Worm (Caenorhabditis elegans) whole organism, young adult: ENCODE measurements around the gene Y17G7B.12.

Source experiments
- B0035.1 ChIP-seq: sonication (generic microtip); optimal IDR thresholded peaks from 2 replicates; lab custom pipeline; 2016; ENCODE audit warnings: missing genetic modification characterization, mild to moderate bottlenecking, missing compliant biosample characterization, missing genotype, missing genetic modification reagents
- C06A6.2 ChIP-seq: fragments of 200-800 bp; sonication (Bioruptor generic); conservative IDR thresholded peaks from 2 replicates; pipeline ENCODE4 v1.3.6; 2022; ENCODE audit warnings: missing genetic modification characterization, missing compliant biosample characterization
- D2030.7 ChIP-seq: fragments of 200-800 bp; sonication (Bioruptor generic); IDR thresholded peaks from 2 replicates; pipeline ENCODE4 v1.3.6; 2022; ENCODE audit warnings: missing genetic modification reagents, missing genetic modification characterization, missing compliant biosample characterization
- F52B5.7 ChIP-seq: sonication (generic microtip); optimal IDR thresholded peaks from 2 replicates; lab custom pipeline; 2016; ENCODE audit warnings: mild to moderate bottlenecking, missing genetic modification characterization, missing compliant biosample characterization
- K11D2.4 ChIP-seq: fragments of 200-800 bp; sonication (Bioruptor generic); IDR thresholded peaks from 2 replicates; pipeline ENCODE4 v1.3.6; 2022; ENCODE audit warnings: missing genetic modification reagents, missing genetic modification characterization, missing compliant biosample characterization
- T07F8.4 ChIP-seq: sonication (generic microtip); optimal IDR thresholded peaks from 2 replicates; lab custom pipeline; 2016; ENCODE audit warnings: mild to moderate bottlenecking, missing genetic modification characterization, moderate library complexity, missing compliant biosample characterization
- Y67H2A.10 ChIP-seq: fragments of 200-800 bp; sonication (Bioruptor generic); conservative IDR thresholded peaks from 2 replicates; pipeline ENCODE4 v1.3.6; 2022; ENCODE audit warnings: missing genetic modification reagents, missing genetic modification characterization, missing compliant biosample characterization
- Y79H2A.3 ChIP-seq: fragments of 200-800 bp; sonication (Bioruptor generic); conservative IDR thresholded peaks from 2 replicates; pipeline ENCODE4 v1.3.6; 2022; ENCODE audit warnings: missing genetic modification reagents, missing genetic modification characterization, missing compliant biosample characterization
- akir-1 ChIP-seq: fragments of 200-800 bp; sonication (Bioruptor generic); optimal IDR thresholded peaks from 2 replicates; lab custom pipeline; 2018; ENCODE audit warnings: mild to moderate bottlenecking, missing genetic modification characterization, moderate library complexity, missing compliant biosample characterization
- aptf-2 ChIP-seq: fragments of 200-800 bp; sonication (Bioruptor generic); conservative IDR thresholded peaks from 2 replicates; pipeline ENCODE4 v1.3.6; 2022; ENCODE audit warnings: missing genetic modification reagents, missing genetic modification characterization, missing compliant biosample characterization
- atf-7 ChIP-seq: sonication (generic microtip); optimal IDR thresholded peaks from 2 replicates; lab custom pipeline; 2017; ENCODE audit warnings: mild to moderate bottlenecking, missing genetic modification characterization, missing compliant biosample characterization
- attf-6 ChIP-seq: fragments of 200-800 bp; sonication (Bioruptor generic); IDR thresholded peaks from 2 replicates; pipeline ENCODE4 v1.3.6; 2022; ENCODE audit warnings: missing genetic modification reagents, missing genetic modification characterization, missing compliant biosample characterization
- cebp-1 ChIP-seq, 2 experiments: fragments of 200-800 bp in 1 of 2; sonication (Bioruptor generic) in 1 of 2; sonication (generic microtip) in 1 of 2; IDR thresholded peaks in 1 of 2; optimal IDR thresholded peaks in 1 of 2; 2 replicates each; pipeline versions ENCODE4 v1.3.6 to Lab custom; 2017 to 2022; ENCODE audit warnings: missing compliant biosample characterization in 2 of 2, missing genetic modification characterization in 2 of 2, mild to moderate bottlenecking in 1 of 2, missing genetic modification reagents in 1 of 2, moderate library complexity in 1 of 2
- cebp-2 ChIP-seq: fragments of 200-800 bp; sonication (Bioruptor generic); IDR thresholded peaks from 2 replicates; pipeline ENCODE4 v1.3.6; 2022; ENCODE audit warnings: missing genetic modification characterization, missing compliant biosample characterization
- ceh-91 ChIP-seq: fragments of 200-800 bp; sonication (Bioruptor generic); IDR thresholded peaks from 2 replicates; pipeline ENCODE4 v1.3.6; 2022; ENCODE audit warnings: missing genetic modification reagents, missing genetic modification characterization, missing compliant biosample characterization
- efl-1 ChIP-seq: fragments of 150-350 bp; optimal IDR thresholded peaks from 2 replicates; lab custom pipeline; 2014; ENCODE audit warnings: missing biosample characterization, missing genetic modification reagents, missing genetic modification characterization
- egrh-3 ChIP-seq: fragments of 200-800 bp; sonication (Bioruptor generic); IDR thresholded peaks from 2 replicates; pipeline ENCODE4 v1.3.6; 2022; ENCODE audit warnings: missing genetic modification reagents, missing genetic modification characterization, missing compliant biosample characterization
- fkh-3 ChIP-seq: sonication (generic microtip); optimal IDR thresholded peaks from 2 replicates; lab custom pipeline; 2016; ENCODE audit warnings: mild to moderate bottlenecking, missing genetic modification characterization, missing compliant biosample characterization
- gei-17 ChIP-seq: fragments of 200-800 bp; sonication (Bioruptor generic); optimal IDR thresholded peaks from 2 replicates; lab custom pipeline; 2018; ENCODE audit warnings: mild to moderate bottlenecking, missing genetic modification characterization, missing compliant biosample characterization
- hrde-1 ChIP-seq: sonication (generic microtip); optimal IDR thresholded peaks from 2 replicates; lab custom pipeline; 2016; ENCODE audit warnings: missing genetic modification characterization, mild to moderate bottlenecking, missing compliant biosample characterization, moderate library complexity, missing genotype, missing genetic modification reagents, borderline replicate concordance
- lag-1 ChIP-seq: fragments of 200-800 bp; sonication (Bioruptor generic); IDR thresholded peaks from 2 replicates; pipeline ENCODE4 v1.3.6; 2022; ENCODE audit warnings: missing genetic modification reagents, missing genetic modification characterization, missing compliant biosample characterization
- let-607 ChIP-seq, 2 experiments: fragments of 200-800 bp in 1 of 2; sonication (Bioruptor generic) in 1 of 2; sonication (generic microtip) in 1 of 2; optimal IDR thresholded peaks; 2 replicates each; lab custom pipeline; 2016 to 2018; ENCODE audit warnings: mild to moderate bottlenecking in 2 of 2, missing compliant biosample characterization in 2 of 2, missing genetic modification characterization in 2 of 2, moderate library complexity in 2 of 2, missing genotype in 1 of 2
- lin-35 ChIP-seq, 3 experiments: fragments of 150-350 bp in 2 of 3; sonication (generic microtip) in 1 of 3; optimal IDR thresholded peaks; 2 replicates each; lab custom pipeline; 2014 to 2018; ENCODE audit warnings: missing biosample characterization in 3 of 3, missing genetic modification characterization in 3 of 3, missing genetic modification reagents in 3 of 3
- lin-54 ChIP-seq: fragments of 200-800 bp; sonication (Bioruptor generic); optimal IDR thresholded peaks from 2 replicates; lab custom pipeline; 2018; ENCODE audit warnings: mild to moderate bottlenecking, missing genetic modification characterization, missing compliant biosample characterization
- lir-1 ChIP-seq: fragments of 200-800 bp; sonication (Bioruptor generic); conservative IDR thresholded peaks from 2 replicates; pipeline ENCODE4 v1.3.6; 2022; ENCODE audit warnings: missing genetic modification reagents, missing genetic modification characterization, missing compliant biosample characterization
- lsl-1 ChIP-seq: fragments of 200-800 bp; sonication (Bioruptor generic); optimal IDR thresholded peaks from 2 replicates; lab custom pipeline; 2018; ENCODE audit warnings: mild to moderate bottlenecking, missing genetic modification characterization, moderate library complexity, missing compliant biosample characterization
- madf-10 ChIP-seq: sonication (generic microtip); optimal IDR thresholded peaks from 2 replicates; lab custom pipeline; 2016; ENCODE audit warnings: mild to moderate bottlenecking, missing genetic modification characterization, missing compliant biosample characterization
- madf-6 ChIP-seq: fragments of 200-800 bp; sonication (Bioruptor generic); IDR thresholded peaks from 2 replicates; pipeline ENCODE4 v1.3.6; 2022; ENCODE audit warnings: missing genetic modification reagents, missing genetic modification characterization, missing compliant biosample characterization
- mel-28 ChIP-seq: sonication (generic microtip); optimal IDR thresholded peaks from 2 replicates; lab custom pipeline; 2016; ENCODE audit warnings: borderline replicate concordance, mild to moderate bottlenecking, missing genetic modification characterization, missing compliant biosample characterization
- mes-4 ChIP-seq: sonication (generic microtip); optimal IDR thresholded peaks from 2 replicates; lab custom pipeline; 2016; ENCODE audit warnings: missing genotype, missing genetic modification characterization, missing compliant biosample characterization
- nhr-120 ChIP-seq: fragments of 200-800 bp; sonication (Bioruptor generic); IDR thresholded peaks from 2 replicates; pipeline ENCODE4 v1.3.6; 2022; ENCODE audit warnings: missing genetic modification characterization, missing compliant biosample characterization
- nhr-179 ChIP-seq: sonication (generic microtip); optimal IDR thresholded peaks from 2 replicates; lab custom pipeline; 2016; ENCODE audit warnings: mild to moderate bottlenecking, missing genetic modification characterization, missing compliant biosample characterization
- repo-1 ChIP-seq: sonication (generic microtip); optimal IDR thresholded peaks from 2 replicates; lab custom pipeline; 2017; ENCODE audit warnings: mild to moderate bottlenecking, missing genetic modification characterization, missing compliant biosample characterization
- sea-2 ChIP-seq: fragments of 200-800 bp; sonication (Bioruptor generic); IDR thresholded peaks from 2 replicates; pipeline ENCODE4 v1.3.6; 2022; ENCODE audit warnings: missing genetic modification characterization, missing compliant biosample characterization
- snpc-4 ChIP-seq, 5 experiments: fragments of 150-350 bp in 1 of 5; sonication (generic microtip) in 4 of 5; optimal IDR thresholded peaks; 2 replicates each; lab custom pipeline; 2014 to 2018; ENCODE audit warnings: missing genetic modification characterization in 5 of 5, missing biosample characterization in 3 of 5, antibody characterized with exemption in 2 of 5, mild to moderate bottlenecking in 2 of 5, missing compliant biosample characterization in 2 of 5, missing genotype in 2 of 5, moderate library complexity in 2 of 5, missing genetic modification reagents in 1 of 5
- unc-130 ChIP-seq: sonication (generic microtip); optimal IDR thresholded peaks from 2 replicates; lab custom pipeline; 2016; ENCODE audit warnings: missing genetic modification reagents, missing genetic modification characterization, missing compliant biosample characterization
- unc-62 ChIP-seq: fragments of 150-350 bp; optimal IDR thresholded peaks from 2 replicates; lab custom pipeline; 2014; ENCODE audit warnings: missing biosample characterization, missing genetic modification reagents, missing genetic modification characterization
- ztf-25 ChIP-seq: fragments of 200-800 bp; sonication (Bioruptor generic); IDR thresholded peaks from 2 replicates; pipeline ENCODE4 v1.3.6; 2022; ENCODE audit warnings: missing genetic modification reagents, missing genetic modification characterization, missing compliant biosample characterization
- ztf-28 ChIP-seq: fragments of 200-800 bp; sonication (Bioruptor generic); IDR thresholded peaks from 2 replicates; pipeline ENCODE4 v1.3.6; 2022; ENCODE audit warnings: missing genetic modification reagents, missing genetic modification characterization, missing compliant biosample characterization
- ztf-3 ChIP-seq: fragments of 200-800 bp; sonication (Bioruptor generic); optimal IDR thresholded peaks from 2 replicates; lab custom pipeline; 2018; ENCODE audit warnings: mild to moderate bottlenecking, missing genetic modification characterization, missing compliant biosample characterization

The Y17G7B.12 gene

DNA sequence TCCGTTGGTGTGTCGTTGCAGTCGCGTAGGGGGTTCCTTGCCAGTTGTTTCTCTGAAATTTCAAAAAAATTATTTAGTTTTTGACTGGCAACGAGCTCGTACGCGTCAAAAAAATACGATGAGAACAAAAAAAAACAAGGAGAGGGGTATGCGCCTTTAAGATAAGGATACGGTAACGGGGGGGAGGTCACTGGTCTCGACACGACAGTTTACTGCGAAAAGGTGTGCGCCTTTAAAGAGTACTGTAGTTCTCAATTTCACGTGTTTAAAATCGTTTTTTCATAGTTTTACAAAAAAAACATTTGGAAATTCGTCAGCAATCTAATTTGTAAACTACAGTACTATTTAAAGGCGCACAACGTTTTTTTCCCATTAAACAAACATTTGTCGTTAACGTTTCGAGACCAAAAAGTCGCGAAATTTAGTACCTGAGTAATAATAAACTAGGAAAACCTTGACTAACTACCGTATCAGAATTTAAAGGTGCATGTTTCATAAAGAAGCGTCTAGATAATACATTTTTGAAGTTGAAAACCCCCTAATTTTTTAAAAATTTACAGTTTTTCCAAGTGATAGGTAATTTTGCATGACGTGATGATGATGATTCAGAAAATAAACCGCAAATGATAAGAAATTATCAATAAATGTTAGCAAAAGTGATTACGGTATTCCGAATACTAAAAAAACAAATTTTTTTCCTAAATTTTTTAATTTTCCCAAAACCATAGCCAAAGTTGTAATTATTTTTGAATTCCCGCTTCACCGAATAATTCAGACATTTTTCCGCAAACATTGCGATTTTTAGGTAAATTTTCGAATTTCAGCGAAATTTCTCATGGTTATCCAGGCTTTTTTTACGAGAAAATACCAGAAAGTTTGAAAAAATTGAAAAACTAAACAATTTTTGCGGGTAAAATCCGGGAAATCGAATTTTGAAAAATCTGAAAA lies 49.3 kb upstream of the Y17G7B.12 start (continued):
- TF ChIP-seq efl-1 (GFP tag; lab: Kevin White, UChicago) (peak; percentile 33), D2030.7 (0 out of 2 replicates have a peak, but pooled peaks have one; percentile 42), gei-17 (peak; percentile 46), repo-1 (tag; lab: Kevin White, UChicago) (peak; percentile 36), madf-10 (tag; lab: Kevin White, UChicago) (no peak), ztf-3 (GFP tag; lab: Kevin White, UChicago) (no peak), cebp-2 (GFP tag; lab: Robert Waterston, UW) (peak; percentile 85; the same call in 1 of the 2 replicates), lag-1 (GFP tag; lab: Robert Waterston, UW) (no peak), sea-2 (GFP tag; lab: Robert Waterston, UW) (no peak), mes-4 (no peak), egrh-3 (GFP tag; lab: Robert Waterston, UW) (no peak), lin-35 (GFP tag; optimal IDR thresholded peaks at IDR 0.05; lab: Kevin White, UChicago) (peak in 1 of 3 experiments; percentile 22), unc-130 (GFP tag; lab: Kevin White, UChicago) (no peak), nhr-179 (no peak), B0035.1 (tag; lab: Kevin White, UChicago) (peak; percentile 33), hrde-1 (peak; percentile 49), atf-7 (tag; lab: Kevin White, UChicago) (peak; percentile 84), lsl-1 (GFP tag; lab: Kevin White, UChicago) (peak; percentile 89), lir-1 (GFP tag; lab: Robert Waterston, UW) (no peak; the same call in 1 of the 2 replicates), ztf-28 (GFP tag; lab: Robert Waterston, UW) (0 out of 2 replicates have a peak, but pooled peaks have one; percentile 36), fkh-3 (tag; lab: Kevin White, UChicago) (peak; percentile 34), F52B5.7 (tag; lab: Kevin White, UChicago) (peak; percentile 12), let-607 (tag; optimal IDR thresholded peaks at IDR 0.05; lab: Kevin White, UChicago) (peak; percentile 22 to 50), T07F8.4 (tag; lab: Kevin White, UChicago) (no peak), attf-6 (GFP tag; lab: Robert Waterston, UW) (no peak), cebp-1 (GFP tag; IDR thresholded peaks at IDR 0.05; lab: Robert Waterston, UW) (no peak), cebp-1 (tag; optimal IDR thresholded peaks at IDR 0.05; lab: Kevin White, UChicago) (peak; percentile 74), madf-6 (GFP tag; lab: Robert Waterston, UW) (peak; percentile 93), snpc-4 (GFP tag; optimal IDR thresholded peaks at IDR 0.05; lab: Kevin White, UChicago) (no peak), snpc-4 (tag; optimal IDR thresholded peaks at IDR 0.05; lab: Kevin White, UChicago) (peak in 1 of 4 experiments; percentile 30), aptf-2 (0 out of 2 replicates have a peak, but pooled peaks have one; percentile 19)
- TF ChIP-seq, all 124 proteins: peak for 44

DNA sequence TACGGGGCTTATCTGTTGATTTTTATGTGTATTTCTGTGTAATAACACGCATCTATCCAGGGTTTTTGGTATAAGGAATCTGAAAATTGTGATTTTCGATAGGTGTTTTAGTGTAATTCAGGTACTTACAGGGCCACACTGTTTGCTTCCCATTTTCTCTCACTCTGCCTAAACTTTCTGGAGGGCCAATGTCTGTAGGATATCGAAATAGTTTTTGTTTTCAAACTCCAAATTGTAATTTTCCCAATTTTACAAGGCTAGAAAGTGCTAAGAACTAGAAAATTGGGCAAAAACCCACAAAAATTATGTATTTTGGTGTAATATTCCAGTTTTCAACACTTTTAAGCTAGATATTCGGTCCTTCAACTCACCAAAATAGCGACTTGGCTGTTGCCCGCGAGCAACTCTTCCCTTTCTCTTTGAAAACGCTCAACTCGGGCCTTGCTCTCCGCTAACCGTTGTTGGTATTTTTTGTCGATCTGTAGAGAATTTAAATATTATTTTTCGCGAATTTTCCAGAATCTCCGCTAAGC lies 46.9 kb upstream of the Y17G7B.12 start:
- TF ChIP-seq lin-35 (GFP tag; optimal IDR thresholded peaks at IDR 0.05; lab: Kevin White, UChicago): peak in 1 of 3 experiments; percentile 4
- TF ChIP-seq attf-6 (GFP tag; lab: Robert Waterston, UW): no peak

DNA sequence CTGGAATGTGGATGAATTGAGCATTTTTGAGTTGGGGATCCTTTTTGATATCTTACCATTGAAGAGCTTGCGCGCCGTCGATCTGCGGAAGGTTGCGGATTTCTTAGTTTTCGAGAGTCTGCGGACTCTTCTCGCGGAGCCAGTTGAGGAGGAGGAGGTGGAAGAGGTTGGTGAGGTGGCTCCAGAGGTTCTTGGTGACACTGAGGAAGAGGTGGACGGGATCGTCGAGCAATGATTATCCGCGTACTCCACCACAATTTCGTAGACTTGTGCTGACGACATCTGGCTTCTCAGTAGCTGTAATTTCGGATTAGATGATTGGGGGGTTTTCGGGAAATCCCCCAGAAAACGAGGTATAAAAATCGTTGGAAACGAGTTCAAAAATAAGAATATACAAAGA lies 46.3 kb upstream of the Y17G7B.12 start, which contains the start of gene Y17G7B.21:
Y17G7B.21 (minus strand) TSS at position 299 of the 400 bp plus-strand sequence.
- TF ChIP-seq K11D2.4 (GFP tag; lab: Robert Waterston, UW): no peak
- no peak; the same call in 1 of the 2 replicates for TF ChIP-seq cebp-2 (GFP tag; lab: Robert Waterston, UW)
- TF ChIP-seq snpc-4 (GFP tag; optimal IDR thresholded peaks at IDR 0.05; lab: Kevin White, UChicago): no peak
- TF ChIP-seq snpc-4 (tag; optimal IDR thresholded peaks at IDR 0.05; lab: Kevin White, UChicago): no peak
- 0 out of 2 replicates have a peak, but pooled peaks have one; percentile 81 for TF ChIP-seq nhr-120
- no peak for TF ChIP-seq Y79H2A.3
- no peak for TF ChIP-seq atf-7 (tag; lab: Kevin White, UChicago)
- no peak for TF ChIP-seq B0035.1 (tag; lab: Kevin White, UChicago)
- no peak for TF ChIP-seq Y67H2A.10 (GFP tag; lab: Robert Waterston, UW)
- no peak for TF ChIP-seq lin-54
- no peak for TF ChIP-seq akir-1
- no peak for TF ChIP-seq mel-28
- no peak for TF ChIP-seq ztf-25 (GFP tag; lab: Robert Waterston, UW)
- no peak for TF ChIP-seq C06A6.2 (GFP tag; lab: Robert Waterston, UW)
- TF ChIP-seq madf-6 (GFP tag; lab: Robert Waterston, UW): peak; percentile 43
- TF ChIP-seq lsl-1 (GFP tag; lab: Kevin White, UChicago): no peak
- no peak for TF ChIP-seq unc-62 (GFP tag; lab: Kevin White, UChicago)
- TF ChIP-seq ceh-91 (GFP tag; lab: Robert Waterston, UW): no peak
